Fruit fly (Drosophila melanogaster): Measurements from ENCODE around the gene Tim9a.

Tim9a gene

dm6 chrX:13403553-13403952, 18.5 kb downstream of the Tim9a start:
- TF ChIP-seq CG6163 (GFP tag; IDR thresholded peaks at IDR 0.05): peak; percentile 6; the same call in 1 of the 3 replicates
- TF ChIP-seq fd85E (GFP tag; optimal IDR thresholded peaks at IDR 0.05): no peak

dm6 chrX:13403962-13404830, 19.2 kb downstream of the Tim9a start, which contains the start of gene GstT4:
Gene GstT4, plus strand, starts transcription at chrX:13404749.
- TF ChIP-seq fd85E (GFP tag; optimal IDR thresholded peaks at IDR 0.05) (peak; percentile 86), Gug (GFP tag; IDR thresholded peaks at IDR 0.05) (peak; percentile 96), CG6163 (GFP tag; IDR thresholded peaks at IDR 0.05) (peak; percentile 99), CG34406 (GFP tag; optimal IDR thresholded peaks at IDR 0.05) (peak; percentile 91), CG10631 (GFP tag; optimal IDR thresholded peaks at IDR 0.05) (peak; percentile 96), Met (GFP tag; optimal IDR thresholded peaks at IDR 0.05) (peak; percentile 70), Ets96B (tag; optimal IDR thresholded peaks at IDR 0.05) (peak; percentile 89), net (GFP tag; optimal IDR thresholded peaks at IDR 0.05) (peak; percentile 97), CG3032 (tag; optimal IDR thresholded peaks at IDR 0.05) (peak; percentile 89), Eip78C (GFP tag) (peak; percentile 93), CG15336 (GFP tag; IDR thresholded peaks at IDR 0.05) (peak; percentile 97), spab (GFP tag; optimal IDR thresholded peaks at IDR 0.05) (peak; percentile 89), CG1621 (tag; optimal IDR thresholded peaks at IDR 0.05) (peak; percentile 91), CG9139 (GFP tag; optimal IDR thresholded peaks at IDR 0.05) (peak; percentile 97), esn (GFP tag; optimal IDR thresholded peaks at IDR 0.05) (peak; percentile 85), dac (GFP tag; optimal IDR thresholded peaks at IDR 0.05) (peak; percentile 69), CG16779 (tag; optimal IDR thresholded peaks at IDR 0.05) (peak; percentile 93), vri (GFP tag; optimal IDR thresholded peaks at IDR 0.05) (peak; percentile 96), acj6 (GFP tag; optimal IDR thresholded peaks at IDR 0.05) (peak; percentile 79), cyc (GFP tag; optimal IDR thresholded peaks at IDR 0.05) (peak; percentile 80), CG10669 (GFP tag; optimal IDR thresholded peaks at IDR 0.05) (peak; percentile 69), ss (GFP tag; optimal IDR thresholded peaks at IDR 0.05) (peak; percentile 96 to 98), pdm3 (GFP tag; optimal IDR thresholded peaks at IDR 0.05) (peak; percentile 89), CG11762 (GFP tag; optimal IDR thresholded peaks at IDR 0.05; ENCODE audit: insufficient read depth) (peak; percentile 91), svp (GFP tag) (peak; percentile 96), Hr39 (GFP tag; optimal IDR thresholded peaks at IDR 0.05) (peak; percentile 42), CG7368 (GFP tag; optimal IDR thresholded peaks at IDR 0.05) (peak; percentile 95), CG32006 (GFP tag; optimal IDR thresholded peaks at IDR 0.05) (peak; percentile 70), Blimp-1 (GFP tag; optimal IDR thresholded peaks at IDR 0.05) (peak; percentile 16), Smox (GFP tag; optimal IDR thresholded peaks at IDR 0.05) (peak; percentile 82), Ets21C (GFP tag; optimal IDR thresholded peaks at IDR 0.05) (peak; percentile 59), fd59A (GFP tag; optimal IDR thresholded peaks at IDR 0.05) (peak; percentile 61), Sox102F (GFP tag; optimal IDR thresholded peaks at IDR 0.05) (peak; percentile 85), CG3919 (GFP tag; optimal IDR thresholded peaks at IDR 0.05) (peak; percentile 92), Sox15 (GFP tag; optimal IDR thresholded peaks at IDR 0.05) (peak; percentile 38), Hr4 (GFP tag; optimal IDR thresholded peaks at IDR 0.05) (peak; percentile 69), Sox14 (GFP tag; optimal IDR thresholded peaks at IDR 0.05) (peak; percentile 93), CG11902 (GFP tag; optimal IDR thresholded peaks at IDR 0.05) (peak; percentile 25), CG31627 (GFP tag; optimal IDR thresholded peaks at IDR 0.05) (peak; percentile 61), Eip75B (GFP tag; optimal IDR thresholded peaks at IDR 0.05) (peak; percentile 94), CG6854 (GFP tag; optimal IDR thresholded peaks at IDR 0.05) (peak; percentile 75), CG8632 (GFP tag; optimal IDR thresholded peaks at IDR 0.05) (peak; percentile 90), achi (GFP tag; optimal IDR thresholded peaks at IDR 0.05) (peak; percentile 92), dsx (GFP tag; optimal IDR thresholded peaks at IDR 0.05; ENCODE audit: poor library complexity, severe bottlenecking) (peak; percentile 95), fkh (GFP tag; optimal IDR thresholded peaks at IDR 0.05) (peak; percentile 80), CG8319 (GFP tag; optimal IDR thresholded peaks at IDR 0.05) (peak; percentile 78), Eip93F (GFP tag; optimal IDR thresholded peaks at IDR 0.05) (peak; percentile 64)
